Worm (Caenorhabditis elegans): ENCODE measurements around the gene cyp-35B3.

DNA sequence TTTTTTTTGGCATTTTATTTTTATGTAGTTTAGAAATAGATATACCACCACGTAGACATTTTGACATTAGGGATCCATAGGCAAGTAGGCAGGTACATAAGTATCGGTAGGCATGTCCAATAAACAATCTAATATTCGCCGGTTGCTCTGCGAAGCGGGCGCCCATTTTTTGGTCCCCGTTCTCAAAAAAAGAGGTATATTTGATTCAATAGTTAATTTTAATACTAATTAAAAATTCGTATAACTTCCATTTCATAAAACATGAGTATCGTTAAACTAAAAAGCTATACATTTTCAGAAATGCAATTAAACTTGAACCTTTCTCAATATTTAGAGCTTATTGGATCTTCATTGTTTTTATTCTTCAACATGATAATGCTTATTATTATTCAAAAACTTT, 31.8 kb downstream of the cyp-35B3 start, which contains the start of gene str-83:
- TF ChIP-seq scrt-1 (GFP tag; IDR thresholded peaks at IDR 0.05) (no peak), hmbx-1 (tag; optimal IDR thresholded peaks at IDR 0.05) (no peak), tbx-37 (GFP tag; conservative IDR thresholded peaks at IDR 0.05) (no peak), tra-4 (tag; optimal IDR thresholded peaks at IDR 0.05) (no peak)
